Worm (Caenorhabditis elegans): ENCODE data around the gene F36H5.12.

DNA sequence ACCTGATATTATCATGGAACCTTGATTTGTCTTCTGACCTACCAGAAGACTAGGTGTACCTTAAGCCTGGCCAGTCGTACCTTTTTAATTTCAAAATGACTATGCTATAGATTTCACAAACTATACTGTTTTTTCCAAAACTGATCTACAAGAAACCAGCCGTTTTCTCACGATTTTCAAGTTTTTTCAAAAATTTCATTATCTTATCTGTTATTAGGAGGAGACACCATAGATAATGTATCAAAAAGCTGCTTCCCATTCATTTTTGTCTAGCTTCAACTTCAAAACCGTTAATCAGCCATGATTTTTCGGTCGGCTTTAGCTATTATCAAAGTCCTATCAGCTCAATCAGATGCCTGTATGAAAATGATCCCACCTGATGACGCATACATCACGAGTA, at the start of gene F36H5.12:
- TF ChIP-seq him-1 (tag; optimal IDR thresholded peaks at IDR 0.05) (no peak), dao-5 (tag; optimal IDR thresholded peaks at IDR 0.05) (no peak), W03F9.2 (tag; optimal IDR thresholded peaks at IDR 0.05) (no peak)
